Worm (Caenorhabditis elegans) whole organism, young adult: ENCODE measurements around the gene amx-1.
"Not testable (repeated sequence)": the region's sequence is repeated elsewhere in the genome, so short reads cannot be mapped to it uniquely, and the experiment has no call there.

Source experiments
- B0019.2 ChIP-seq: fragments of 200-800 bp; sonication (Bioruptor generic); conservative IDR thresholded peaks from 2 replicates; pipeline ENCODE4 v1.3.6; 2022; ENCODE audit warnings: missing genetic modification reagents, missing genetic modification characterization, missing compliant biosample characterization
- C06A6.2 ChIP-seq: fragments of 200-800 bp; sonication (Bioruptor generic); conservative IDR thresholded peaks from 2 replicates; pipeline ENCODE4 v1.3.6; 2022; ENCODE audit warnings: missing genetic modification characterization, missing compliant biosample characterization
- C17E4.6 ChIP-seq: fragments of 200-800 bp; sonication (Bioruptor generic); IDR thresholded peaks from 2 replicates; pipeline ENCODE4 v1.3.6; 2022; ENCODE audit warnings: missing genetic modification reagents, missing genetic modification characterization, missing compliant biosample characterization
- F33H1.4 ChIP-seq: fragments of 200-800 bp; sonication (Bioruptor generic); IDR thresholded peaks from 2 replicates; pipeline ENCODE4 v1.3.6; 2022; ENCODE audit warnings: missing genetic modification reagents, missing genetic modification characterization, missing compliant biosample characterization
- K11D2.4 ChIP-seq: fragments of 200-800 bp; sonication (Bioruptor generic); IDR thresholded peaks from 2 replicates; pipeline ENCODE4 v1.3.6; 2022; ENCODE audit warnings: missing genetic modification reagents, missing genetic modification characterization, missing compliant biosample characterization
- Y53G8AR.9 ChIP-seq: fragments of 200-800 bp; sonication (Bioruptor generic); conservative IDR thresholded peaks from 2 replicates; pipeline ENCODE4 v1.3.6; 2022; ENCODE audit warnings: missing genetic modification reagents, missing genetic modification characterization, missing compliant biosample characterization
- Y95B8A.8 ChIP-seq: fragments of 200-800 bp; sonication (Bioruptor generic); IDR thresholded peaks from 2 replicates; pipeline ENCODE4 v1.3.6; 2022; ENCODE audit warnings: missing genetic modification reagents, missing genetic modification characterization, missing compliant biosample characterization
- aptf-2 ChIP-seq: fragments of 200-800 bp; sonication (Bioruptor generic); conservative IDR thresholded peaks from 2 replicates; pipeline ENCODE4 v1.3.6; 2022; ENCODE audit warnings: missing genetic modification reagents, missing genetic modification characterization, missing compliant biosample characterization
- attf-3 ChIP-seq: fragments of 200-800 bp; sonication (Bioruptor generic); conservative IDR thresholded peaks from 2 replicates; pipeline ENCODE4 v1.3.6; 2022; ENCODE audit warnings: missing genetic modification reagents, missing genetic modification characterization, missing compliant biosample characterization
- attf-5 ChIP-seq: fragments of 200-800 bp; sonication (Bioruptor generic); optimal IDR thresholded peaks from 2 replicates; lab custom pipeline; 2018; ENCODE audit warnings: mild to moderate bottlenecking, missing genetic modification characterization, missing compliant biosample characterization
- bed-2 ChIP-seq: fragments of 200-800 bp; sonication (Bioruptor generic); IDR thresholded peaks from 2 replicates; pipeline ENCODE4 v1.3.6; 2022; ENCODE audit warnings: missing genetic modification reagents, missing genetic modification characterization, missing compliant biosample characterization
- cebp-1 ChIP-seq, 2 experiments: fragments of 200-800 bp in 1 of 2; sonication (Bioruptor generic) in 1 of 2; sonication (generic microtip) in 1 of 2; IDR thresholded peaks in 1 of 2; optimal IDR thresholded peaks in 1 of 2; 2 replicates each; pipeline versions ENCODE4 v1.3.6 to Lab custom; 2017 to 2022; ENCODE audit warnings: missing compliant biosample characterization in 2 of 2, missing genetic modification characterization in 2 of 2, mild to moderate bottlenecking in 1 of 2, missing genetic modification reagents in 1 of 2, moderate library complexity in 1 of 2
- ceh-27 ChIP-seq: fragments of 200-800 bp; sonication (Bioruptor generic); optimal IDR thresholded peaks from 2 replicates; lab custom pipeline; 2018; ENCODE audit warnings: mild to moderate bottlenecking, missing genetic modification characterization, moderate library complexity, missing compliant biosample characterization
- ceh-91 ChIP-seq: fragments of 200-800 bp; sonication (Bioruptor generic); IDR thresholded peaks from 2 replicates; pipeline ENCODE4 v1.3.6; 2022; ENCODE audit warnings: missing genetic modification reagents, missing genetic modification characterization, missing compliant biosample characterization
- dox-1 ChIP-seq: fragments of 200-800 bp; sonication (Bioruptor generic); IDR thresholded peaks from 2 replicates; pipeline ENCODE4 v1.3.6; 2022; ENCODE audit warnings: missing genetic modification reagents, missing genetic modification characterization, missing compliant biosample characterization
- egl-18 ChIP-seq: fragments of 200-800 bp; sonication (Bioruptor generic); IDR thresholded peaks from 2 replicates; pipeline ENCODE4 v1.3.6; 2022; ENCODE audit warnings: missing genetic modification reagents, missing genetic modification characterization, missing compliant biosample characterization
- egl-44 ChIP-seq: fragments of 200-800 bp; sonication (Bioruptor generic); IDR thresholded peaks from 2 replicates; pipeline ENCODE4 v1.3.6; 2022; ENCODE audit warnings: missing genetic modification reagents, missing genetic modification characterization, missing compliant biosample characterization
- egrh-3 ChIP-seq: fragments of 200-800 bp; sonication (Bioruptor generic); IDR thresholded peaks from 2 replicates; pipeline ENCODE4 v1.3.6; 2022; ENCODE audit warnings: missing genetic modification reagents, missing genetic modification characterization, missing compliant biosample characterization
- ekl-4 ChIP-seq: fragments of 200-800 bp; sonication (Bioruptor generic); IDR thresholded peaks from 2 replicates; pipeline ENCODE4 v1.3.6; 2022; ENCODE audit warnings: missing genetic modification reagents, missing genetic modification characterization, missing compliant biosample characterization
- hmg-1.2 ChIP-seq: fragments of 200-800 bp; sonication (Bioruptor generic); IDR thresholded peaks from 2 replicates; pipeline ENCODE4 v1.3.6; 2022; ENCODE audit warnings: missing genetic modification reagents, missing genetic modification characterization, missing compliant biosample characterization
- let-526 ChIP-seq: fragments of 200-800 bp; sonication (Bioruptor generic); IDR thresholded peaks from 2 replicates; pipeline ENCODE4 v1.3.6; 2022; ENCODE audit warnings: missing genetic modification reagents, missing genetic modification characterization, missing compliant biosample characterization
- let-607 ChIP-seq, 2 experiments: fragments of 200-800 bp in 1 of 2; sonication (Bioruptor generic) in 1 of 2; sonication (generic microtip) in 1 of 2; optimal IDR thresholded peaks; 2 replicates each; lab custom pipeline; 2016 to 2018; ENCODE audit warnings: mild to moderate bottlenecking in 2 of 2, missing compliant biosample characterization in 2 of 2, missing genetic modification characterization in 2 of 2, moderate library complexity in 2 of 2, missing genotype in 1 of 2
- lin-40 ChIP-seq: sonication (generic microtip); optimal IDR thresholded peaks from 2 replicates; lab custom pipeline; 2016; ENCODE audit warnings: missing genetic modification characterization, mild to moderate bottlenecking, missing compliant biosample characterization, missing genotype, missing genetic modification reagents
- lin-54 ChIP-seq: fragments of 200-800 bp; sonication (Bioruptor generic); optimal IDR thresholded peaks from 2 replicates; lab custom pipeline; 2018; ENCODE audit warnings: mild to moderate bottlenecking, missing genetic modification characterization, missing compliant biosample characterization
- mcd-1 ChIP-seq: fragments of 200-800 bp; sonication (Bioruptor generic); IDR thresholded peaks from 2 replicates; pipeline ENCODE4 v1.3.6; 2022; ENCODE audit warnings: missing genetic modification reagents, missing genetic modification characterization, missing compliant biosample characterization
- nfyb-1 ChIP-seq: fragments of 200-800 bp; sonication (Bioruptor generic); IDR thresholded peaks from 2 replicates; pipeline ENCODE4 v1.3.6; 2022; ENCODE audit warnings: missing genetic modification reagents, missing genetic modification characterization, missing compliant biosample characterization
- nhr-80 ChIP-seq: sonication (generic microtip); optimal IDR thresholded peaks from 2 replicates; lab custom pipeline; 2016; ENCODE audit warnings: missing genetic modification characterization, missing compliant biosample characterization
- pbrm-1 ChIP-seq: fragments of 200-800 bp; sonication (Bioruptor generic); IDR thresholded peaks from 2 replicates; pipeline ENCODE4 v1.3.6; 2022; ENCODE audit warnings: missing genetic modification reagents, missing genetic modification characterization, missing compliant biosample characterization
- rcor-1 ChIP-seq: fragments of 200-800 bp; sonication (Bioruptor generic); IDR thresholded peaks from 2 replicates; pipeline ENCODE4 v1.3.6; 2022; ENCODE audit warnings: missing genetic modification reagents, missing genetic modification characterization, missing compliant biosample characterization
- sea-2 ChIP-seq: fragments of 200-800 bp; sonication (Bioruptor generic); IDR thresholded peaks from 2 replicates; pipeline ENCODE4 v1.3.6; 2022; ENCODE audit warnings: missing genetic modification characterization, missing compliant biosample characterization
- ztf-28 ChIP-seq: fragments of 200-800 bp; sonication (Bioruptor generic); IDR thresholded peaks from 2 replicates; pipeline ENCODE4 v1.3.6; 2022; ENCODE audit warnings: missing genetic modification reagents, missing genetic modification characterization, missing compliant biosample characterization

The amx-1 gene

DNA sequence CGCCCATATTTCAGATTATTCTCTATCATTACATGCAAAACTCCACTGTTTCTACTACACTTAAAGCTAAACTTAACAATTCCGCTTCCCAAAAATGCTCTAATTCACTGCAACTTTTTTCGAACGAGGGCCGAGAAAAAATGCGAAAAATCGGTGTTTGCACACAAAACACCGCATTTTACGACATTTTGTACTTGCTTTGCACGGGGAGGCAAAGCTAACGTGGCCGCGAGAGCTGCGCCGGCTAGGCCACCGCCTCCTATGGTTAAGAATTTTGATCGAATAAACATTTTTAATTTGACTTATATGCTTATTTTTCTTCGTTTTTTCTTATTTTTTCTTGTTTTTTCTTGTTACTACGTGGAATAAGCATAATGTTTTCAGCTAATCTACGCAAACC, 32.7 kb downstream of the amx-1 start (continued):
- TF ChIP-seq rcor-1 (GFP tag; lab: Robert Waterston, UW) (peak; percentile 72), lin-54 (GFP tag; lab: Kevin White, UChicago) (peak; percentile 22), let-526 (GFP tag; lab: Robert Waterston, UW) (peak; percentile 88), cebp-1 (GFP tag; IDR thresholded peaks at IDR 0.05; lab: Robert Waterston, UW) (peak; percentile 79), cebp-1 (tag; optimal IDR thresholded peaks at IDR 0.05; lab: Kevin White, UChicago) (peak; percentile 46), ekl-4 (GFP tag; lab: Robert Waterston, UW) (peak; percentile 70), ceh-91 (peak; percentile 49; the same call in 1 of the 2 replicates), Y53G8AR.9 (GFP tag; lab: Robert Waterston, UW) (0 out of 2 replicates have a peak, but pooled peaks have one; percentile 46), F33H1.4 (GFP tag; lab: Robert Waterston, UW) (peak; percentile 60; the same call in 1 of the 2 replicates), B0019.2 (0 out of 2 replicates have a peak, but pooled peaks have one; percentile 29), pbrm-1 (GFP tag; lab: Robert Waterston, UW) (peak; percentile 88), egrh-3 (GFP tag; lab: Robert Waterston, UW) (peak; percentile 70), ceh-27 (GFP tag; lab: Kevin White, UChicago) (peak; percentile 20), C06A6.2 (GFP tag; lab: Robert Waterston, UW) (peak; percentile 69; the same call in 1 of the 2 replicates)
- TF ChIP-seq, all 124 proteins: peak for 32; not testable (repeated sequence) for 92

ce11 chrIII:3857007-3857406, 34.8 kb downstream of the amx-1 start:
- TF ChIP-seq lin-40 (tag; lab: Kevin White, UChicago) (peak; percentile 50), attf-3 (GFP tag; lab: Robert Waterston, UW) (peak; percentile 68), pbrm-1 (GFP tag; lab: Robert Waterston, UW) (peak; percentile 80), rcor-1 (GFP tag; lab: Robert Waterston, UW) (peak; percentile 73), ceh-91 (peak; percentile 64; the same call in 1 of the 2 replicates), egrh-3 (GFP tag; lab: Robert Waterston, UW) (0 out of 2 replicates have a peak, but pooled peaks have one; percentile 11), ceh-27 (GFP tag; lab: Kevin White, UChicago) (peak; percentile 4), attf-5 (GFP tag; lab: Kevin White, UChicago) (peak; percentile 28), ekl-4 (GFP tag; lab: Robert Waterston, UW) (peak; percentile 50; the same call in 1 of the 2 replicates), C06A6.2 (GFP tag; lab: Robert Waterston, UW) (peak; percentile 68), bed-2 (GFP tag; lab: Robert Waterston, UW) (peak; percentile 81), Y95B8A.8 (GFP tag; lab: Robert Waterston, UW) (0 out of 2 replicates have a peak, but pooled peaks have one; percentile 53), aptf-2 (GFP tag; lab: Robert Waterston, UW) (0 out of 2 replicates have a peak, but pooled peaks have one; percentile 15), K11D2.4 (GFP tag; lab: Robert Waterston, UW) (peak; percentile 94), mcd-1 (GFP tag; lab: Robert Waterston, UW) (peak; percentile 91), C17E4.6 (GFP tag; lab: Robert Waterston, UW) (peak; percentile 47; the same call in 1 of the 2 replicates), let-607 (tag; optimal IDR thresholded peaks at IDR 0.05; lab: Kevin White, UChicago) (peak in 1 of 2 experiments; percentile 60), dox-1 (peak; percentile 91), sea-2 (GFP tag; lab: Robert Waterston, UW) (0 out of 2 replicates have a peak, but pooled peaks have one; percentile 13), egl-18 (GFP tag; lab: Robert Waterston, UW) (peak; percentile 56; the same call in 1 of the 2 replicates), hmg-1.2 (GFP tag; lab: Robert Waterston, UW) (peak; percentile 96), F33H1.4 (GFP tag; lab: Robert Waterston, UW) (peak; percentile 59), cebp-1 (GFP tag; IDR thresholded peaks at IDR 0.05; lab: Robert Waterston, UW) (peak; percentile 73), cebp-1 (tag; optimal IDR thresholded peaks at IDR 0.05; lab: Kevin White, UChicago) (peak; percentile 39), ztf-28 (GFP tag; lab: Robert Waterston, UW) (peak; percentile 59; the same call in 1 of the 2 replicates), nfyb-1 (GFP tag; lab: Robert Waterston, UW) (peak; percentile 89), lin-54 (GFP tag; lab: Kevin White, UChicago) (peak; percentile 28), let-526 (GFP tag; lab: Robert Waterston, UW) (peak; percentile 85; the same call in 1 of the 2 replicates), egl-44 (0 out of 2 replicates have a peak, but pooled peaks have one; percentile 36)

DNA sequence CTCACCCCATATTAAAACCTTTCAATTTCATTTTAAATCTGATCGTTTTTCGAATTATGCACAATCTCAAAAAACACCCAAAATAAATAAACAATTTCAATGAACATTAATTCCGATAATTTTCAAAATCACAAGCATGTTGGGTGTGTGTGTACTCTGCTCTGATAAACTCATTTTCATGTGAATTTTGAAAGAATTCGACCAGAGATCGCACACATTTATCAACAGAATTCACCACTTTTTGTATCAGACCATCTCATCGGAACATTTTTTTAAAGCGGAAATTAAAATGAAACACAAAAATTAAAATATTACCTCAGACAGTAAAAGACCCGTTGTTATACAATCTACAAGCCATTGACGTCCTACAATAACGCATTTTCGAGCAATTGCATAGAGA, 35.8 kb downstream of the amx-1 start:
- peak; percentile 23 for TF ChIP-seq nhr-80 (tag; lab: Kevin White, UChicago)
- TF ChIP-seq hmg-1.2 (GFP tag; lab: Robert Waterston, UW) = 0 out of 2 replicates have a peak, but pooled peaks have one; percentile 11
- not testable (repeated sequence) for TF ChIP-seq cebp-1 (GFP tag; IDR thresholded peaks at IDR 0.05; lab: Robert Waterston, UW)
- peak; percentile 23 for TF ChIP-seq cebp-1 (tag; optimal IDR thresholded peaks at IDR 0.05; lab: Kevin White, UChicago)
